Fruit fly (Drosophila melanogaster) whole organism: ENCODE results near the gene mub.

Experiments
- CG8478 ChIP-seq: fragments of >200 bp; optimal IDR thresholded peaks from 2 replicates; lab custom pipeline; 2018; ENCODE audit warnings: inconsistent platforms
- Dll ChIP-seq: fragments of >200 bp; optimal IDR thresholded peaks from 2 replicates; lab custom pipeline; 2017
- pan ChIP-seq: fragments of >200 bp; optimal IDR thresholded peaks from 2 replicates; lab custom pipeline; 2017
- psq ChIP-seq: fragments of >200 bp; optimal IDR thresholded peaks from 2 replicates; lab custom pipeline; 2017
- usp ChIP-seq: fragments of >200 bp; optimal IDR thresholded peaks from 2 replicates; lab custom pipeline; 2017; ENCODE audit warnings: missing biosample characterization, missing genetic modification characterization, mixed read lengths

dm6 chr3L:21889601-21890000, 45.0 kb downstream of the mub start:
- TF ChIP-seq Dll = no peak
- TF ChIP-seq pan (lab: Kevin White, UChicago) = no peak
- no peak for TF ChIP-seq usp (GFP tag; lab: Kevin White, UChicago)
- TF ChIP-seq psq = no peak
- no peak for TF ChIP-seq CG8478 (lab: Kevin White, UChicago)
